Worm (Caenorhabditis elegans) whole organism, young adult: ENCODE results near the gene T19H12.2.

Experiments
- B0336.3 ChIP-seq: fragments of 200-800 bp; sonication (Bioruptor generic); IDR thresholded peaks from 2 replicates; pipeline ENCODE4 v1.3.6; 2022; ENCODE audit warnings: missing genetic modification characterization, missing compliant biosample characterization
- F10E7.11 ChIP-seq: sonication (generic microtip); optimal IDR thresholded peaks from 2 replicates; lab custom pipeline; 2017; ENCODE audit warnings: mild to moderate bottlenecking, missing genetic modification characterization, moderate library complexity, missing compliant biosample characterization
- F49E8.2 ChIP-seq: sonication (generic microtip); optimal IDR thresholded peaks from 3 replicates; lab custom pipeline; 2017; ENCODE audit warnings: missing genetic modification characterization, mild to moderate bottlenecking, missing compliant biosample characterization, antibody characterized with exemption, moderate library complexity; ENCODE audit not compliant: insufficient read depth
- T07F8.4 ChIP-seq: sonication (generic microtip); optimal IDR thresholded peaks from 2 replicates; lab custom pipeline; 2016; ENCODE audit warnings: mild to moderate bottlenecking, missing genetic modification characterization, moderate library complexity, missing compliant biosample characterization
- akir-1 ChIP-seq: fragments of 200-800 bp; sonication (Bioruptor generic); optimal IDR thresholded peaks from 2 replicates; lab custom pipeline; 2018; ENCODE audit warnings: mild to moderate bottlenecking, missing genetic modification characterization, moderate library complexity, missing compliant biosample characterization
- cebp-1 ChIP-seq, 2 experiments: fragments of 200-800 bp in 1 of 2; sonication (Bioruptor generic) in 1 of 2; sonication (generic microtip) in 1 of 2; IDR thresholded peaks in 1 of 2; optimal IDR thresholded peaks in 1 of 2; 2 replicates each; pipeline versions ENCODE4 v1.3.6 to Lab custom; 2017 to 2022; ENCODE audit warnings: missing compliant biosample characterization in 2 of 2, missing genetic modification characterization in 2 of 2, mild to moderate bottlenecking in 1 of 2, missing genetic modification reagents in 1 of 2, moderate library complexity in 1 of 2
- ceh-27 ChIP-seq: fragments of 200-800 bp; sonication (Bioruptor generic); optimal IDR thresholded peaks from 2 replicates; lab custom pipeline; 2018; ENCODE audit warnings: mild to moderate bottlenecking, missing genetic modification characterization, moderate library complexity, missing compliant biosample characterization
- chd-7 ChIP-seq: sonication (generic microtip); optimal IDR thresholded peaks from 2 replicates; lab custom pipeline; 2016; ENCODE audit warnings: mild to moderate bottlenecking, missing genetic modification characterization, moderate library complexity, missing compliant biosample characterization
- die-1 ChIP-seq: sonication (generic microtip); optimal IDR thresholded peaks from 2 replicates; lab custom pipeline; 2016; ENCODE audit warnings: missing genotype, mild to moderate bottlenecking, missing genetic modification characterization, missing compliant biosample characterization
- pha-4 ChIP-seq: fragments of 150-350 bp; sonication (generic microtip); optimal IDR thresholded peaks from 2 replicates; lab custom pipeline; 2014; ENCODE audit warnings: missing biosample characterization, missing genetic modification reagents, missing genetic modification characterization
- sea-2 ChIP-seq: fragments of 200-800 bp; sonication (Bioruptor generic); IDR thresholded peaks from 2 replicates; pipeline ENCODE4 v1.3.6; 2022; ENCODE audit warnings: missing genetic modification characterization, missing compliant biosample characterization
- unc-62 ChIP-seq: fragments of 150-350 bp; optimal IDR thresholded peaks from 2 replicates; lab custom pipeline; 2014; ENCODE audit warnings: missing biosample characterization, missing genetic modification reagents, missing genetic modification characterization
- xnd-1 ChIP-seq: sonication (generic microtip); optimal IDR thresholded peaks from 2 replicates; lab custom pipeline; 2016; ENCODE audit warnings: missing genotype, missing genetic modification reagents, missing genetic modification characterization, missing compliant biosample characterization

- TF ChIP-seq F49E8.2 (tag; lab: Kevin White, UChicago) (no peak), pha-4 (tag; lab: Kevin White, UChicago) (no peak), akir-1 (no peak), cebp-1 (GFP tag; IDR thresholded peaks at IDR 0.05; lab: Robert Waterston, UW) (no peak), cebp-1 (tag; optimal IDR thresholded peaks at IDR 0.05; lab: Kevin White, UChicago) (no peak), xnd-1 (tag; lab: Kevin White, UChicago) (no peak), chd-7 (no peak), die-1 (tag; lab: Kevin White, UChicago) (no peak), ceh-27 (GFP tag; lab: Kevin White, UChicago) (no peak), T07F8.4 (tag; lab: Kevin White, UChicago) (no peak), B0336.3 (no peak), sea-2 (no peak), F10E7.11 (tag; lab: Kevin White, UChicago) (no peak), unc-62 (GFP tag; lab: Kevin White, UChicago) (no peak)
Observed at ce11 chrV:4879251-4879650, 11.0 kb upstream of the T19H12.2 start, which contains the start of gene T19H12.15.
